Worm (Caenorhabditis elegans) whole organism, mixed stage, embryonic: ENCODE data around the gene insc-1.

ENCODE experiments used
- M03D4.4 ChIP-seq: sonication (generic microtip); optimal IDR thresholded peaks from 2 replicates; lab custom pipeline; 2017; ENCODE audit warnings: mild to moderate bottlenecking, missing genetic modification characterization, missing compliant biosample characterization
- blmp-1 ChIP-seq: fragments of 150-350 bp; optimal IDR thresholded peaks from 2 replicates; lab custom pipeline; 2014; ENCODE audit warnings: missing biosample characterization, missing genetic modification characterization
- elt-3 ChIP-seq: fragments of 150-350 bp; optimal IDR thresholded peaks from 2 replicates; lab custom pipeline; 2014; ENCODE audit warnings: missing biosample characterization, missing genetic modification characterization
- lin-13 ChIP-seq: fragments of 150-350 bp; optimal IDR thresholded peaks from 2 replicates; lab custom pipeline; 2014; ENCODE audit warnings: missing biosample characterization, missing genetic modification characterization
- nhr-76 ChIP-seq: sonication (generic microtip); optimal IDR thresholded peaks from 2 replicates; lab custom pipeline; 2017; ENCODE audit warnings: missing biosample characterization, missing genetic modification characterization
- snpc-4 ChIP-seq: fragments of 150-350 bp; optimal IDR thresholded peaks from 2 replicates; lab custom pipeline; 2014; ENCODE audit warnings: missing biosample characterization, missing genetic modification characterization
- sptf-1 ChIP-seq: sonication (generic microtip); optimal IDR thresholded peaks from 2 replicates; lab custom pipeline; 2017; ENCODE audit warnings: mild to moderate bottlenecking, missing genetic modification characterization, moderate library complexity, missing compliant biosample characterization
- unc-120 ChIP-seq: sonication (generic microtip); optimal IDR thresholded peaks from 2 replicates; lab custom pipeline; 2017; ENCODE audit warnings: missing genetic modification characterization, missing compliant biosample characterization; ENCODE audit not compliant: poor library complexity, severe bottlenecking
- unc-39 ChIP-seq: fragments of 150-350 bp; optimal IDR thresholded peaks from 2 replicates; lab custom pipeline; 2014; ENCODE audit warnings: missing biosample characterization, missing genetic modification characterization

- TF ChIP-seq snpc-4 (tag; lab: Kevin White, UChicago) (no peak), blmp-1 (tag; lab: Kevin White, UChicago) (no peak), unc-120 (tag; lab: Kevin White, UChicago) (no peak), elt-3 (no peak), unc-39 (no peak), lin-13 (tag; lab: Kevin White, UChicago) (no peak), nhr-76 (tag; lab: Kevin White, UChicago) (no peak), sptf-1 (tag; lab: Kevin White, UChicago) (no peak), M03D4.4 (no peak)
These were observed 27.5 kb upstream of the insc-1 start, which contains the start of gene npax-1 for ce11 chrII:7331224-7331623.
